Fruit fly (Drosophila melanogaster): Measurements from ENCODE around the gene CG9988.

DNA sequence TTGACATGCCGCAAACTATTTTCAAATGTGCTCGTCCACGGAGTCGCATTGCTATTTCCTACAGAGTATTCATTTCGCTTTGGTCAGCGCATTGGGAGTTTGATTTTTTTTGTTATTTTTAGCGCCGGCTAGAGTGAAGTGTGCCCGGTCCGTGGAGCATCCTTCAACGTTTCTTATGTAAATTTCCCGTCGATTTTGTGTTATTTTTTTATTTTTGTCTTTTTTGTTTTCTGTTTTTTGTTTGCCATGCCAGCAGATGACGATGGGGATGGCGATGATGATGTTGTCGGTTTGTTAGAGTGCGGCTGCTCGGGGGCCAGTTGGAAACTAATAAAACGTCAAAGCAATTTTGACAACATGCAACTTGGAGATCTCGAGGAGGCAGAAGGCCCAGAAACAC lies 5.3 kb upstream of the CG9988 start:
- TF ChIP-seq Dfd (GFP tag; optimal IDR thresholded peaks at IDR 0.05), result no peak
- no peak for TF ChIP-seq N (GFP tag; optimal IDR thresholded peaks at IDR 0.05)
- no peak for TF ChIP-seq Hr83 (GFP tag; optimal IDR thresholded peaks at IDR 0.05; ENCODE audit: poor library complexity, severe bottlenecking)
- no peak for TF ChIP-seq usp (GFP tag; optimal IDR thresholded peaks at IDR 0.05)

Data from whole organism, wandering third instar larva.